Worm (Caenorhabditis elegans): ENCODE results near the gene str-121.
A peak's percentile ranks its signal among the peaks of the same experiment; 100 is the strongest.

The str-121 gene

ce11 chrV:248636-249035 is 5.9 kb downstream of the str-121 start:
- TF ChIP-seq nhr-76 (tag; optimal IDR thresholded peaks at IDR 0.05) (no peak), fos-1 (tag; optimal IDR thresholded peaks at IDR 0.05) (no peak), ceh-8 (GFP tag; optimal IDR thresholded peaks at IDR 0.05) (no peak), alr-1 (tag; optimal IDR thresholded peaks at IDR 0.05; ENCODE audit: borderline replicate concordance) (no peak), nhr-71 (tag; optimal IDR thresholded peaks at IDR 0.05) (no peak), tbx-2 (tag; optimal IDR thresholded peaks at IDR 0.05) (no peak), swsn-7 (tag; optimal IDR thresholded peaks at IDR 0.05) (no peak), aha-1 (tag; optimal IDR thresholded peaks at IDR 0.05) (no peak), ztf-11 (tag; optimal IDR thresholded peaks at IDR 0.05) (no peak), hpl-2 (GFP tag; optimal IDR thresholded peaks at IDR 0.05) (no peak), ceh-90 (tag; optimal IDR thresholded peaks at IDR 0.05) (no peak), nhr-90 (tag; optimal IDR thresholded peaks at IDR 0.05; ENCODE audit: poor library complexity) (no peak), unc-30 (tag; optimal IDR thresholded peaks at IDR 0.05) (no peak)

ce11 chrV:247576-247975 is 6.9 kb downstream of the str-121 start:
- no peak for TF ChIP-seq efl-1 (optimal IDR thresholded peaks at IDR 0.05)
- peak in 1 of 2 experiments; percentile 76 for TF ChIP-seq efl-1 (GFP tag; optimal IDR thresholded peaks at IDR 0.05 in 1 of 2)
- TF ChIP-seq fkh-8 (tag; optimal IDR thresholded peaks at IDR 0.05), result no peak

ce11 chrV:246097-246496 is 8.4 kb downstream of the str-121 start, which contains the start of gene kin-34:
kin-34 (minus strand) TSS chrV:246197.
- no peak for TF ChIP-seq pag-3 (tag; optimal IDR thresholded peaks at IDR 0.05; ENCODE audit: borderline replicate concordance, insufficient read depth)
- no peak for TF ChIP-seq unc-86 (tag; optimal IDR thresholded peaks at IDR 0.05)
- no peak for TF ChIP-seq alr-1 (tag; optimal IDR thresholded peaks at IDR 0.05; ENCODE audit: borderline replicate concordance)
- TF ChIP-seq nhr-85 (tag), result no peak
- no peak for TF ChIP-seq egl-27 (tag; optimal IDR thresholded peaks at IDR 0.05)
- no peak for TF ChIP-seq ceh-63 (GFP tag; optimal IDR thresholded peaks at IDR 0.05)
- no peak for TF ChIP-seq pqm-1 (tag; optimal IDR thresholded peaks at IDR 0.05)
- no peak for TF ChIP-seq nhr-76 (tag; optimal IDR thresholded peaks at IDR 0.05)
- TF ChIP-seq nhr-47 (tag; optimal IDR thresholded peaks at IDR 0.05), result no peak
- TF ChIP-seq ceh-88 (GFP tag; IDR thresholded peaks at IDR 0.05), result no peak
- no peak for TF ChIP-seq vab-15 (tag; optimal IDR thresholded peaks at IDR 0.05)
- TF ChIP-seq lir-3 (tag; optimal IDR thresholded peaks at IDR 0.05; ENCODE audit: poor library complexity), result no peak
- no peak for TF ChIP-seq Y116A8C.19 (tag; optimal IDR thresholded peaks at IDR 0.05; ENCODE audit: borderline replicate concordance)
- no peak for TF ChIP-seq aly-2 (tag; optimal IDR thresholded peaks at IDR 0.05)
- TF ChIP-seq skn-1 (tag; optimal IDR thresholded peaks at IDR 0.05), result no peak
- no peak for TF ChIP-seq C16A3.4 (tag; optimal IDR thresholded peaks at IDR 0.05)
- TF ChIP-seq irx-1 (tag; optimal IDR thresholded peaks at IDR 0.05), result no peak
- TF ChIP-seq efl-3 (GFP tag; optimal IDR thresholded peaks at IDR 0.05), result no peak

- TF ChIP-seq alr-1 (tag; optimal IDR thresholded peaks at IDR 0.05; ENCODE audit: borderline replicate concordance) (no peak), vab-15 (tag; optimal IDR thresholded peaks at IDR 0.05) (no peak), efl-1 (optimal IDR thresholded peaks at IDR 0.05) (no peak), efl-1 (GFP tag; optimal IDR thresholded peaks at IDR 0.05 in 1 of 2) (peak in 1 of 2 experiments; percentile 62), nhr-20 (tag; optimal IDR thresholded peaks at IDR 0.05) (peak; percentile 35)
Measured at ce11 chrV:242518-242917, 12.0 kb downstream of the str-121 start, which contains the start of gene R02C2.7. R02C2.7 (minus strand) TSS chrV:242618.

- no peak for TF ChIP-seq unc-98 (GFP tag; IDR thresholded peaks at IDR 0.05)
- TF ChIP-seq blmp-1 (tag; optimal IDR thresholded peaks at IDR 0.05), result no peak
- no peak for TF ChIP-seq sptf-1 (tag; optimal IDR thresholded peaks at IDR 0.05)
- no peak for TF ChIP-seq nhr-11 (tag; optimal IDR thresholded peaks at IDR 0.05)
Measured at ce11 chrV:240287-240686, 14.2 kb downstream of the str-121 start, which contains the start of gene txt-2. txt-2 (minus strand) TSS chrV:240500.
